Fruit fly (Drosophila melanogaster) whole organism: ENCODE data around the gene Actn3.
A peak's percentile ranks its signal among the peaks of the same experiment; 100 is the strongest.

Experiments
- CG8478 ChIP-seq: fragments of >200 bp; optimal IDR thresholded peaks from 2 replicates; lab custom pipeline; 2018; ENCODE audit warnings: inconsistent platforms
- Dll ChIP-seq: fragments of >200 bp; optimal IDR thresholded peaks from 2 replicates; lab custom pipeline; 2017
- EcR ChIP-seq, 2 experiments: fragments of >200 bp; optimal IDR thresholded peaks; 2 replicates each; lab custom pipeline; 2017; ENCODE audit warnings: missing biosample characterization in 2 of 2, missing genetic modification characterization in 2 of 2, missing genetic modification reagents in 2 of 2
- pan ChIP-seq: fragments of >200 bp; optimal IDR thresholded peaks from 2 replicates; lab custom pipeline; 2017
- psq ChIP-seq: fragments of >200 bp; optimal IDR thresholded peaks from 2 replicates; lab custom pipeline; 2017
- usp ChIP-seq: fragments of >200 bp; optimal IDR thresholded peaks from 2 replicates; lab custom pipeline; 2017; ENCODE audit warnings: missing biosample characterization, missing genetic modification characterization, mixed read lengths

DNA sequence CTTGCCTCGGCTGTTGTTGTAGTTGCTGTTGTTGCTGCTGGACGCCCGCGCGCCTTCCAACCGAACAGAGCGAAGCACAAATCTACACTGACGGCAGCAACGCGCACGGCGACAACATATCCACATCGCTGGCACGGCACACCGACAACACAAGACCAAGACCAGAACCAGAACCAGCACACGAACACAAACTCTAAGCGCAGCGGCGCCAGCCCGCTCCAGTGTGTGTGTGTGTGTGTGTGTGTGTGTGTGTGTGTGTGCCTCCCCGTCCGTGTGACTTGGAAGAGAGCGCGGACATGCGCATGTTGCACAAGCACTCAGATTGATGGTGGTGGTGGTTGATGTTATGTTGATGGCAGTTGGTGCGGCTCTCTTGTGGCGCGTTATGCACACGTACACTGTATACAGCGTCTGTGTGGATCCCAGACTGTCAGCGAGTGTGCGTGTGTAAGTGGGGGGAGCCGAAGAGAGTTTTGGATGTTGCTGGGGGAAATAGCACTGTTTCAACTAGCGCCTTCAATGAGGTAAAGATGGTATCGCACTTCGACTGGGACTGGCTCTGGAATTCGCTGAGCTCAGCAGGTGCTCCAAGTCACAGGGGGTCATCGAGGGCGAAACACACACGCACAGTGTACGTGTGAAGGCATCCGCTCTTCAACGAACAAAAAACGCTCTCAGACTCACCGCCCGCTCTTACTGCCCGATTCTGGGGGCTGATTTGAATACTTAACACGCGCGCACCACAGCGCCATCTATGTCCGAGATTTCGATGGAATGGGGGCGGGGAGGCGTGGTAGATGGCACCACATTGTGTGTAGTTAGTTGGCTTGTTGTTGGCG, 43.2 kb downstream of the Actn3 start:
- TF ChIP-seq psq (lab: Kevin White, UChicago) (no peak), usp (GFP tag; lab: Kevin White, UChicago) (no peak), EcR (GFP tag; optimal IDR thresholded peaks at IDR 0.05; lab: Kevin White, UChicago) (no peak), Dll (lab: Kevin White, UChicago) (peak; percentile 17), CG8478 (lab: Kevin White, UChicago) (peak; percentile 56), pan (lab: Kevin White, UChicago) (no peak)
